Worm (Caenorhabditis elegans): ENCODE results near the gene C04B4.5.

DNA sequence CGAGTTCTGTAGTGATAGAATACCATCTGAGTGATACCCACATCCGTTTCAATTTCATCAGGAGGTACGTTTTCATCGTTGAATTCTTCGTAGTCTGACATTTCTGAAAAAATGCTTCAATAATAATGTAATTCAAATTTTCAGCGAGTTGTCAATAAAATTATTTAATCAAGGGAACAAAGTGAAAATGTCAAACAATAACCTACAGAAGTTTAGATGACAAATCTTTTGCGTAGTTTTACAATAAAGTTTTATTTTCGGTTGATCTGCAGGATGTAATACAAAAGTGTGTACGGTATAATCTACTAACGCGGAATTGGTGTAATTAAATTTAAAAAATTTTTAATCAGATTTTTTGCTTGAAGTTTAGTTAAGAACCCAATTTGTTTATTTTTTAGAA, at the start of gene C04B4.5:
- TF ChIP-seq mxl-3 (GFP tag; optimal IDR thresholded peaks at IDR 0.05) (no peak), dmd-8 (GFP tag; IDR thresholded peaks at IDR 0.05) (no peak), mxl-2 (GFP tag; conservative IDR thresholded peaks at IDR 0.05) (no peak), Y105C5A.15 (GFP tag; IDR thresholded peaks at IDR 0.05) (no peak), nhr-76 (tag; optimal IDR thresholded peaks at IDR 0.05) (no peak), spr-1 (tag; optimal IDR thresholded peaks at IDR 0.05) (no peak), ztf-11 (tag; optimal IDR thresholded peaks at IDR 0.05) (no peak), mep-1 (tag; optimal IDR thresholded peaks at IDR 0.05) (no peak), daf-19 (GFP tag; conservative IDR thresholded peaks at IDR 0.05) (no peak), zfp-2 (tag; optimal IDR thresholded peaks at IDR 0.05) (no peak)

Measured in whole organism, L4 larva.